Worm (Caenorhabditis elegans) whole organism, L2 larva: Measurements from ENCODE around the gene ain-1.

Experiments used
- aly-2 ChIP-seq: fragments of 150-350 bp; optimal IDR thresholded peaks from 2 replicates; lab custom pipeline; 2014; ENCODE audit warnings: missing biosample characterization, missing genetic modification characterization
- mdl-1 ChIP-seq, 2 experiments: fragments of 150-350 bp in 1 of 2; sonication (generic microtip) in 1 of 2; optimal IDR thresholded peaks; 2 replicates each; lab custom pipeline; 2017; ENCODE audit warnings: missing biosample characterization in 2 of 2, missing genetic modification characterization in 2 of 2
- unc-62 ChIP-seq: fragments of 150-350 bp; optimal IDR thresholded peaks from 2 replicates; lab custom pipeline; 2014; ENCODE audit warnings: missing biosample characterization, missing genetic modification reagents, missing genetic modification characterization
- ztf-4 ChIP-seq: fragments of 150-350 bp; optimal IDR thresholded peaks from 2 replicates; lab custom pipeline; 2014; ENCODE audit warnings: missing biosample characterization, missing genetic modification characterization

ce11 chrX:16604566-16604965 lies 8.7 kb upstream of the ain-1 start:
- TF ChIP-seq unc-62 (GFP tag; lab: Kevin White, UChicago) (no peak), mdl-1 (tag; optimal IDR thresholded peaks at IDR 0.05; lab: Kevin White, UChicago) (peak in 1 of 2 experiments; percentile 21), aly-2 (tag; lab: Kevin White, UChicago) (no peak), ztf-4 (tag; lab: Kevin White, UChicago) (peak; percentile 34)
